Worm (Caenorhabditis elegans) whole organism, mixed stage, embryonic: ENCODE results near the gene ocr-4.

Experiments used
- M03D4.4 ChIP-seq: sonication (generic microtip); optimal IDR thresholded peaks from 2 replicates; lab custom pipeline; 2017; ENCODE audit warnings: mild to moderate bottlenecking, missing genetic modification characterization, missing compliant biosample characterization
- bed-3 ChIP-seq: fragments of 200-800 bp; sonication (Bioruptor generic); optimal IDR thresholded peaks from 3 replicates; lab custom pipeline; 2018; ENCODE audit warnings: mild to moderate bottlenecking, missing genetic modification characterization, moderate library complexity, missing compliant biosample characterization
- blmp-1 ChIP-seq: fragments of 150-350 bp; optimal IDR thresholded peaks from 2 replicates; lab custom pipeline; 2014; ENCODE audit warnings: missing biosample characterization, missing genetic modification characterization
- ceh-39 ChIP-seq: fragments of 150-350 bp; optimal IDR thresholded peaks from 2 replicates; lab custom pipeline; 2014; ENCODE audit warnings: missing biosample characterization, missing genetic modification characterization
- ceh-43 ChIP-seq: fragments of 200-800 bp; sonication (Bioruptor generic); optimal IDR thresholded peaks from 2 replicates; lab custom pipeline; 2018; ENCODE audit warnings: mild to moderate bottlenecking, missing genetic modification characterization, moderate library complexity, missing compliant biosample characterization
- ceh-83 ChIP-seq: fragments of 200-800 bp; sonication (Bioruptor generic); optimal IDR thresholded peaks from 2 replicates; lab custom pipeline; 2018; ENCODE audit warnings: mild to moderate bottlenecking, missing genetic modification characterization, missing compliant biosample characterization
- ces-1 ChIP-seq: fragments of 150-350 bp; optimal IDR thresholded peaks from 2 replicates; lab custom pipeline; 2014; ENCODE audit warnings: missing biosample characterization, missing genetic modification reagents, missing genetic modification characterization
- cnd-1 ChIP-seq: fragments of 200-800 bp; sonication (Bioruptor generic); optimal IDR thresholded peaks from 2 replicates; lab custom pipeline; 2018; ENCODE audit warnings: mild to moderate bottlenecking, missing genetic modification characterization, missing compliant biosample characterization
- drap-1 ChIP-seq: fragments of 200-800 bp; sonication (Bioruptor generic); optimal IDR thresholded peaks from 3 replicates; lab custom pipeline; 2018; ENCODE audit warnings: mild to moderate bottlenecking, missing genetic modification characterization, missing compliant biosample characterization
- elt-1 ChIP-seq: sonication (generic microtip); optimal IDR thresholded peaks from 2 replicates; lab custom pipeline; 2017; ENCODE audit warnings: missing genetic modification characterization, mild to moderate bottlenecking, missing compliant biosample characterization, antibody characterized with exemption, moderate library complexity, borderline replicate concordance; ENCODE audit not compliant: insufficient read depth
- elt-3 ChIP-seq: fragments of 150-350 bp; optimal IDR thresholded peaks from 2 replicates; lab custom pipeline; 2014; ENCODE audit warnings: missing biosample characterization, missing genetic modification characterization
- flh-1 ChIP-seq: fragments of 200-800 bp; sonication (Bioruptor generic); optimal IDR thresholded peaks from 2 replicates; lab custom pipeline; 2018; ENCODE audit warnings: mild to moderate bottlenecking, missing genetic modification characterization, moderate library complexity, missing compliant biosample characterization
- ham-2 ChIP-seq: fragments of 200-800 bp; sonication (Bioruptor generic); optimal IDR thresholded peaks from 2 replicates; lab custom pipeline; 2018; ENCODE audit warnings: mild to moderate bottlenecking, missing genetic modification characterization, missing compliant biosample characterization
- hlh-1 ChIP-seq: fragments of 150-350 bp; optimal IDR thresholded peaks from 2 replicates; lab custom pipeline; 2014; ENCODE audit warnings: missing biosample characterization, missing genetic modification reagents, missing genetic modification characterization
- lin-13 ChIP-seq: fragments of 150-350 bp; optimal IDR thresholded peaks from 2 replicates; lab custom pipeline; 2014; ENCODE audit warnings: missing biosample characterization, missing genetic modification characterization
- lin-32 ChIP-seq: fragments of 200-800 bp; sonication (Bioruptor generic); optimal IDR thresholded peaks from 2 replicates; lab custom pipeline; 2018; ENCODE audit warnings: mild to moderate bottlenecking, missing genetic modification characterization, missing compliant biosample characterization
- lsy-2 ChIP-seq: fragments of 150-350 bp; optimal IDR thresholded peaks from 2 replicates; lab custom pipeline; 2014; ENCODE audit warnings: missing biosample characterization, missing genetic modification characterization
- mab-5 ChIP-seq: fragments of 150-350 bp; optimal IDR thresholded peaks from 2 replicates; lab custom pipeline; 2014; ENCODE audit warnings: missing biosample characterization, missing genetic modification characterization
- mep-1 ChIP-seq: fragments of 150-350 bp; optimal IDR thresholded peaks from 2 replicates; lab custom pipeline; 2017; ENCODE audit warnings: missing biosample characterization, missing genetic modification reagents, missing genetic modification characterization, inconsistent platforms
- mls-2 ChIP-seq: sonication (generic microtip); optimal IDR thresholded peaks from 2 replicates; lab custom pipeline; 2016; ENCODE audit warnings: mild to moderate bottlenecking, missing genetic modification characterization, moderate library complexity, missing compliant biosample characterization
- nhr-2 ChIP-seq: fragments of 150-350 bp; optimal IDR thresholded peaks from 2 replicates; lab custom pipeline; 2014; ENCODE audit warnings: missing biosample characterization, missing genetic modification characterization
- nhr-28 ChIP-seq: fragments of 150-350 bp; optimal IDR thresholded peaks from 2 replicates; lab custom pipeline; 2014; ENCODE audit warnings: missing biosample characterization, missing genetic modification characterization
- nhr-76 ChIP-seq: sonication (generic microtip); optimal IDR thresholded peaks from 2 replicates; lab custom pipeline; 2017; ENCODE audit warnings: missing biosample characterization, missing genetic modification characterization
- pha-4 ChIP-seq: fragments of 150-350 bp; optimal IDR thresholded peaks from 2 replicates; lab custom pipeline; 2018; ENCODE audit warnings: missing biosample characterization, missing genetic modification reagents, missing genetic modification characterization
- sem-2 ChIP-seq: fragments of 200-800 bp; sonication (Bioruptor generic); optimal IDR thresholded peaks from 2 replicates; lab custom pipeline; 2018; ENCODE audit warnings: mild to moderate bottlenecking, missing genetic modification characterization, missing compliant biosample characterization
- snpc-4 ChIP-seq: fragments of 150-350 bp; optimal IDR thresholded peaks from 2 replicates; lab custom pipeline; 2014; ENCODE audit warnings: missing biosample characterization, missing genetic modification characterization
- sptf-1 ChIP-seq: sonication (generic microtip); optimal IDR thresholded peaks from 2 replicates; lab custom pipeline; 2017; ENCODE audit warnings: mild to moderate bottlenecking, missing genetic modification characterization, moderate library complexity, missing compliant biosample characterization
- tbx-8 ChIP-seq: fragments of 200-800 bp; sonication (Bioruptor generic); optimal IDR thresholded peaks from 2 replicates; lab custom pipeline; 2018; ENCODE audit warnings: mild to moderate bottlenecking, missing genetic modification characterization, moderate library complexity, missing compliant biosample characterization
- unc-120 ChIP-seq: sonication (generic microtip); optimal IDR thresholded peaks from 2 replicates; lab custom pipeline; 2017; ENCODE audit warnings: missing genetic modification characterization, missing compliant biosample characterization; ENCODE audit not compliant: poor library complexity, severe bottlenecking
- unc-39 ChIP-seq: fragments of 150-350 bp; optimal IDR thresholded peaks from 2 replicates; lab custom pipeline; 2014; ENCODE audit warnings: missing biosample characterization, missing genetic modification characterization
- unc-62 ChIP-seq: fragments of 150-350 bp; optimal IDR thresholded peaks from 2 replicates; lab custom pipeline; 2014; ENCODE audit warnings: missing biosample characterization, missing genetic modification reagents, missing genetic modification characterization
- zip-8 ChIP-seq: fragments of 150-350 bp; optimal IDR thresholded peaks from 2 replicates; lab custom pipeline; 2014; ENCODE audit warnings: missing biosample characterization, missing genetic modification characterization
- ztf-11 ChIP-seq: fragments of 150-350 bp; optimal IDR thresholded peaks from 2 replicates; lab custom pipeline; 2014; ENCODE audit warnings: missing biosample characterization, missing genetic modification characterization

Gene ocr-4

ce11 chrIV:7344020-7344419 is 11.4 kb upstream of the ocr-4 start:
- TF ChIP-seq flh-1 (GFP tag; lab: Kevin White, UChicago) (no peak), lin-13 (tag; lab: Kevin White, UChicago) (no peak), zip-8 (tag; lab: Kevin White, UChicago) (no peak), snpc-4 (tag; lab: Kevin White, UChicago) (no peak), ceh-39 (tag; lab: Kevin White, UChicago) (no peak), nhr-2 (tag; lab: Kevin White, UChicago) (no peak), tbx-8 (GFP tag; lab: Kevin White, UChicago) (no peak), ztf-11 (no peak), ces-1 (GFP tag; lab: Kevin White, UChicago) (no peak), lin-32 (GFP tag; lab: Kevin White, UChicago) (no peak), mep-1 (tag; lab: Kevin White, UChicago) (no peak), unc-120 (no peak), drap-1 (GFP tag; lab: Kevin White, UChicago) (no peak), sem-2 (no peak)

- TF ChIP-seq elt-3 (tag; lab: Kevin White, UChicago) (no peak), unc-120 (no peak), elt-1 (tag; lab: Kevin White, UChicago) (no peak)
Observed at ce11 chrIV:7342144-7342543, 9.5 kb upstream of the ocr-4 start.

ce11 chrIV:7339095-7339494 is 6.5 kb upstream of the ocr-4 start:
- TF ChIP-seq ceh-39 (tag; lab: Kevin White, UChicago) (no peak), zip-8 (tag; lab: Kevin White, UChicago) (no peak), pha-4 (tag; lab: Kevin White, UChicago) (no peak), sem-2 (no peak), nhr-28 (no peak), blmp-1 (tag; lab: Kevin White, UChicago) (no peak), bed-3 (GFP tag; lab: Kevin White, UChicago) (no peak), unc-62 (no peak), sptf-1 (tag; lab: Kevin White, UChicago) (no peak), nhr-76 (no peak), snpc-4 (tag; lab: Kevin White, UChicago) (no peak), ham-2 (GFP tag; lab: Kevin White, UChicago) (no peak), tbx-8 (GFP tag; lab: Kevin White, UChicago) (no peak), nhr-2 (tag; lab: Kevin White, UChicago) (no peak), ceh-83 (GFP tag; lab: Kevin White, UChicago) (no peak)

- TF ChIP-seq cnd-1 (no peak), elt-3 (tag; lab: Kevin White, UChicago) (no peak), hlh-1 (tag; lab: Kevin White, UChicago) (no peak), elt-1 (tag; lab: Kevin White, UChicago) (no peak), ces-1 (GFP tag; lab: Kevin White, UChicago) (no peak), zip-8 (tag; lab: Kevin White, UChicago) (no peak), ceh-43 (GFP tag; lab: Kevin White, UChicago) (no peak), nhr-28 (no peak), unc-39 (tag; lab: Kevin White, UChicago) (no peak), ztf-11 (no peak), unc-120 (no peak), M03D4.4 (tag; lab: Kevin White, UChicago) (no peak), ham-2 (GFP tag; lab: Kevin White, UChicago) (no peak), pha-4 (tag; lab: Kevin White, UChicago) (no peak), bed-3 (GFP tag; lab: Kevin White, UChicago) (no peak), unc-62 (no peak), nhr-76 (no peak), mab-5 (tag; lab: Kevin White, UChicago) (no peak), mep-1 (tag; lab: Kevin White, UChicago) (no peak), flh-1 (GFP tag; lab: Kevin White, UChicago) (no peak)
Observed at ce11 chrIV:7338042-7338441, 5.4 kb upstream of the ocr-4 start.

ce11 chrIV:7328918-7329317 is 3.7 kb downstream of the ocr-4 start, which contains the start of gene sqst-2:
Gene sqst-2, minus strand, starts transcription at chrIV:7328975.
- TF ChIP-seq lsy-2 (tag; lab: Kevin White, UChicago) (no peak), ceh-83 (GFP tag; lab: Kevin White, UChicago) (no peak), sptf-1 (tag; lab: Kevin White, UChicago) (no peak), mls-2 (tag; lab: Kevin White, UChicago) (no peak), drap-1 (GFP tag; lab: Kevin White, UChicago) (no peak)
- TF ChIP-seq, all 35 proteins: peak for 0
